Fruit fly (Drosophila melanogaster) whole organism, embryonic: ENCODE data around the gene Tlk.
A peak's percentile ranks its signal among the peaks of the same experiment; 100 is the strongest.

Experiments used
- Asciz ChIP-seq: fragments of 200-800 bp; sonication (Bioruptor generic); optimal IDR thresholded peaks from 2 replicates; lab custom pipeline; 2017; ENCODE audit warnings: missing biosample characterization, mild to moderate bottlenecking, missing genetic modification characterization, missing genetic modification reagents
- Bgb ChIP-seq: fragments of 200-800 bp; sonication (Bioruptor generic); IDR thresholded peaks from 2 replicates; pipeline ENCODE4 v1.3.6; 2022; ENCODE audit warnings: missing biosample characterization, missing genetic modification characterization; ENCODE audit not compliant: partially characterized antibody
- BtbVII ChIP-seq: fragments of 200-800 bp; sonication (Bioruptor generic); optimal IDR thresholded peaks from 3 replicates; lab custom pipeline; 2017; ENCODE audit warnings: missing biosample characterization, mild to moderate bottlenecking, missing genetic modification characterization
- CG10147 ChIP-seq: fragments of 200-800 bp; sonication (Bioruptor generic); optimal IDR thresholded peaks from 2 replicates; lab custom pipeline; 2019; ENCODE audit warnings: missing biosample characterization, mild to moderate bottlenecking, missing genetic modification characterization, moderate library complexity
- CG10274 ChIP-seq: fragments of 200-800 bp; sonication (Bioruptor generic); optimal IDR thresholded peaks from 3 replicates; lab custom pipeline; 2017; ENCODE audit warnings: missing biosample characterization, mild to moderate bottlenecking, missing genetic modification characterization
- CG10431 ChIP-seq: fragments of 200-800 bp; sonication (Bioruptor generic); optimal IDR thresholded peaks from 3 replicates; lab custom pipeline; 2018; ENCODE audit warnings: missing biosample characterization, mild to moderate bottlenecking, missing genetic modification characterization
- CG10959 ChIP-seq: fragments of 200-800 bp; sonication (Bioruptor generic); IDR thresholded peaks from 2 replicates; pipeline ENCODE4 v1.3.6; 2022; ENCODE audit warnings: missing biosample characterization, missing genetic modification characterization
- CG11456 ChIP-seq: fragments of 200-800 bp; sonication (Bioruptor generic); IDR thresholded peaks from 3 replicates; pipeline ENCODE4 v1.3.6; 2022; ENCODE audit warnings: missing biosample characterization, missing genetic modification characterization
- CG12104 ChIP-seq: fragments of 200-800 bp; sonication (Bioruptor generic); optimal IDR thresholded peaks from 3 replicates; lab custom pipeline; 2016; ENCODE audit warnings: missing biosample characterization, missing genetic modification characterization
- CG12155 ChIP-seq: fragments of 200-800 bp; sonication (Bioruptor generic); optimal IDR thresholded peaks from 3 replicates; lab custom pipeline; 2016; ENCODE audit warnings: missing biosample characterization, missing genetic modification characterization
- CG12391 ChIP-seq: fragments of 200-800 bp; sonication (Bioruptor generic); optimal IDR thresholded peaks from 3 replicates; lab custom pipeline; 2018; ENCODE audit warnings: missing biosample characterization, mild to moderate bottlenecking, missing genetic modification characterization, moderate library complexity
- CG13424 ChIP-seq: fragments of 200-800 bp; sonication (Bioruptor generic); optimal IDR thresholded peaks from 2 replicates; lab custom pipeline; 2019; ENCODE audit warnings: missing biosample characterization, mild to moderate bottlenecking, missing genetic modification characterization, moderate library complexity
- CG14441 ChIP-seq: fragments of 200-800 bp; sonication (Bioruptor generic); IDR thresholded peaks from 2 replicates; pipeline ENCODE4 v1.3.6; 2022; ENCODE audit warnings: missing biosample characterization, missing genetic modification characterization
- CG14710 ChIP-seq: fragments of 200-800 bp; sonication (Bioruptor generic); optimal IDR thresholded peaks from 3 replicates; lab custom pipeline; 2019; ENCODE audit warnings: missing biosample characterization, mild to moderate bottlenecking, missing genetic modification characterization, moderate library complexity
- CG15073 ChIP-seq: fragments of 200-800 bp; sonication (Bioruptor generic); optimal IDR thresholded peaks from 2 replicates; lab custom pipeline; 2016; ENCODE audit warnings: missing biosample characterization, missing genetic modification characterization
- CG17328 ChIP-seq: fragments of 200-800 bp; sonication (Bioruptor generic); IDR thresholded peaks from 2 replicates; pipeline ENCODE4 v1.3.6; 2022; ENCODE audit warnings: missing biosample characterization, missing genetic modification characterization
- CG1832 ChIP-seq: fragments of 200-800 bp; sonication (Bioruptor generic); optimal IDR thresholded peaks from 2 replicates; lab custom pipeline; 2017; ENCODE audit warnings: missing biosample characterization, mild to moderate bottlenecking, missing genetic modification characterization, inconsistent platforms
- CG18619 ChIP-seq: fragments of 200-800 bp; sonication (Bioruptor generic); optimal IDR thresholded peaks from 3 replicates; lab custom pipeline; 2017; ENCODE audit warnings: missing biosample characterization, mild to moderate bottlenecking, missing genetic modification characterization
- CG2712 ChIP-seq: fragments of 200-800 bp; optimal IDR thresholded peaks from 3 replicates; lab custom pipeline; 2019; ENCODE audit warnings: missing biosample characterization, mild to moderate bottlenecking, missing genetic modification characterization, moderate library complexity
- CG3281 ChIP-seq: fragments of 200-800 bp; sonication (Bioruptor generic); optimal IDR thresholded peaks from 3 replicates; lab custom pipeline; 2017; ENCODE audit warnings: missing biosample characterization, mild to moderate bottlenecking, missing genetic modification characterization
- CG3407 ChIP-seq: fragments of 200-800 bp; sonication (Bioruptor generic); optimal IDR thresholded peaks from 2 replicates; lab custom pipeline; 2018; ENCODE audit warnings: missing biosample characterization, mild to moderate bottlenecking, missing genetic modification characterization
- CG4360 ChIP-seq: fragments of 200-800 bp; sonication (Bioruptor generic); IDR thresholded peaks from 2 replicates; pipeline ENCODE4 v1.3.6; 2022; ENCODE audit warnings: missing biosample characterization, missing genetic modification characterization
- CTCF ChIP-seq: fragments of 200-800 bp; sonication (Bioruptor generic); optimal IDR thresholded peaks from 2 replicates; lab custom pipeline; 2017; ENCODE audit warnings: missing biosample characterization, mild to moderate bottlenecking, missing genetic modification characterization, moderate library complexity
- D19A ChIP-seq: fragments of 200-800 bp; optimal IDR thresholded peaks from 3 replicates; lab custom pipeline; 2019; ENCODE audit warnings: missing biosample characterization, mild to moderate bottlenecking, missing genetic modification characterization, moderate library complexity
- D19B ChIP-seq: fragments of 200-800 bp; sonication (Bioruptor generic); optimal IDR thresholded peaks from 2 replicates; lab custom pipeline; 2017; ENCODE audit warnings: missing biosample characterization, mild to moderate bottlenecking, missing genetic modification characterization
- Doc2 ChIP-seq: fragments of 200-800 bp; sonication (Bioruptor generic); IDR thresholded peaks from 2 replicates; pipeline ENCODE4 v1.3.6; 2022; ENCODE audit warnings: missing biosample characterization, missing genetic modification characterization
- ERR ChIP-seq: fragments of 200-800 bp; sonication (Bioruptor generic); optimal IDR thresholded peaks from 2 replicates; lab custom pipeline; 2016; ENCODE audit warnings: missing biosample characterization, missing genetic modification characterization
- Mad ChIP-seq: fragments of 200-800 bp; sonication (Bioruptor generic); optimal IDR thresholded peaks from 2 replicates; lab custom pipeline; 2016; ENCODE audit warnings: missing biosample characterization, missing genetic modification characterization
- Max ChIP-seq: fragments of 200-800 bp; sonication (Bioruptor generic); optimal IDR thresholded peaks from 2 replicates; lab custom pipeline; 2016; ENCODE audit warnings: missing biosample characterization, mild to moderate bottlenecking, missing genetic modification characterization
- Meics ChIP-seq: fragments of 200-800 bp; sonication (Bioruptor generic); optimal IDR thresholded peaks from 2 replicates; lab custom pipeline; 2017; ENCODE audit warnings: missing biosample characterization, mild to moderate bottlenecking, missing genetic modification characterization
- Mrtf ChIP-seq: fragments of 200-800 bp; sonication (Bioruptor generic); IDR thresholded peaks from 3 replicates; pipeline ENCODE4 v1.3.6; 2022; ENCODE audit warnings: missing biosample characterization, missing genetic modification characterization
- Nf-YB ChIP-seq: fragments of 200-800 bp; sonication (Bioruptor generic); optimal IDR thresholded peaks from 3 replicates; lab custom pipeline; 2019; ENCODE audit warnings: missing biosample characterization, mild to moderate bottlenecking, missing genetic modification characterization, moderate library complexity
- Ravus ChIP-seq: fragments of 200-800 bp; sonication (Bioruptor generic); IDR thresholded peaks from 2 replicates; pipeline ENCODE4 v1.3.6; 2022; ENCODE audit warnings: missing biosample characterization, missing genetic modification characterization
- TFAM ChIP-seq: fragments of 200-800 bp; sonication (Bioruptor generic); optimal IDR thresholded peaks from 2 replicates; lab custom pipeline; 2017; ENCODE audit warnings: missing biosample characterization, missing genetic modification characterization, inconsistent platforms
- Xrp1 ChIP-seq: fragments of 200-800 bp; sonication (Bioruptor generic); IDR thresholded peaks from 2 replicates; pipeline ENCODE4 v1.3.6; 2022; ENCODE audit warnings: missing biosample characterization, missing genetic modification characterization
- YL-1 ChIP-seq: fragments of 200-800 bp; sonication (Bioruptor generic); optimal IDR thresholded peaks from 3 replicates; lab custom pipeline; 2017; ENCODE audit warnings: missing biosample characterization, mild to moderate bottlenecking, missing genetic modification characterization
- ap ChIP-seq: fragments of 200-800 bp; sonication (Bioruptor generic); IDR thresholded peaks from 2 replicates; pipeline ENCODE4 v1.3.6; 2022; ENCODE audit warnings: missing biosample characterization, missing genetic modification characterization
- crp ChIP-seq, 2 experiments: fragments of 200-800 bp; sonication (Bioruptor generic); optimal IDR thresholded peaks; 2 replicates in 1 of 2; 3 replicates in 1 of 2; lab custom pipeline; 2017; ENCODE audit warnings: missing biosample characterization in 2 of 2, missing genetic modification characterization in 2 of 2, mild to moderate bottlenecking in 1 of 2, moderate library complexity in 1 of 2
- disco-r ChIP-seq: fragments of 200-800 bp; sonication (Bioruptor generic); optimal IDR thresholded peaks from 2 replicates; lab custom pipeline; 2016; ENCODE audit warnings: missing biosample characterization, missing genetic modification characterization
- emc ChIP-seq: fragments of 200-800 bp; sonication (Bioruptor generic); optimal IDR thresholded peaks from 2 replicates; lab custom pipeline; 2016; ENCODE audit warnings: missing biosample characterization, missing genetic modification characterization
- fd64A ChIP-seq: fragments of 200-800 bp; sonication (Bioruptor generic); optimal IDR thresholded peaks from 3 replicates; lab custom pipeline; 2018; ENCODE audit warnings: missing biosample characterization, mild to moderate bottlenecking, missing genetic modification characterization
- grn ChIP-seq: fragments of 200-800 bp; sonication (Bioruptor generic); optimal IDR thresholded peaks from 3 replicates; lab custom pipeline; 2017; ENCODE audit warnings: missing biosample characterization, missing genetic modification characterization
- gsb-n ChIP-seq: fragments of 200-800 bp; sonication (Bioruptor generic); optimal IDR thresholded peaks from 3 replicates; lab custom pipeline; 2018; ENCODE audit warnings: missing biosample characterization, mild to moderate bottlenecking, missing genetic modification characterization
- lbe ChIP-seq: fragments of 200-800 bp; sonication (Bioruptor generic); optimal IDR thresholded peaks from 2 replicates; lab custom pipeline; 2016; ENCODE audit warnings: missing biosample characterization, mild to moderate bottlenecking, missing genetic modification characterization
- maf-S ChIP-seq: fragments of 200-800 bp; sonication (Bioruptor generic); optimal IDR thresholded peaks from 2 replicates; lab custom pipeline; 2016; ENCODE audit warnings: missing biosample characterization, missing genetic modification characterization
- mirr ChIP-seq: fragments of 200-800 bp; sonication (Bioruptor generic); optimal IDR thresholded peaks from 3 replicates; lab custom pipeline; 2018; ENCODE audit warnings: missing biosample characterization, mild to moderate bottlenecking, missing genetic modification characterization
- nmo ChIP-seq: fragments of 200-800 bp; sonication (Bioruptor generic); optimal IDR thresholded peaks from 2 replicates; lab custom pipeline; 2018; ENCODE audit warnings: missing biosample characterization, mild to moderate bottlenecking, missing genetic modification characterization, moderate library complexity
- onecut ChIP-seq: fragments of 200-800 bp; sonication (Bioruptor generic); IDR thresholded peaks from 2 replicates; pipeline ENCODE4 v1.3.6; 2022; ENCODE audit warnings: missing biosample characterization, missing genetic modification characterization
- pita ChIP-seq: fragments of 200-800 bp; sonication (Bioruptor generic); optimal IDR thresholded peaks from 2 replicates; lab custom pipeline; 2017; ENCODE audit warnings: missing biosample characterization, mild to moderate bottlenecking, missing genetic modification characterization
- row ChIP-seq: fragments of 200-800 bp; sonication (Bioruptor generic); IDR thresholded peaks from 3 replicates; pipeline ENCODE4 v1.3.6; 2022; ENCODE audit warnings: missing biosample characterization, missing genetic modification characterization
- sob ChIP-seq: fragments of 200-800 bp; sonication (Bioruptor generic); IDR thresholded peaks from 2 replicates; pipeline ENCODE4 v1.3.6; 2022; ENCODE audit warnings: missing biosample characterization, missing genetic modification characterization
- z ChIP-seq: fragments of 200-800 bp; sonication (Bioruptor generic); IDR thresholded peaks from 3 replicates; pipeline ENCODE4 v1.3.6; 2022; ENCODE audit warnings: missing biosample characterization, missing genetic modification characterization
- zf30C ChIP-seq: fragments of 200-800 bp; sonication (Bioruptor generic); optimal IDR thresholded peaks from 3 replicates; lab custom pipeline; 2018; ENCODE audit warnings: missing biosample characterization, mild to moderate bottlenecking, missing genetic modification characterization

The Tlk gene

DNA sequence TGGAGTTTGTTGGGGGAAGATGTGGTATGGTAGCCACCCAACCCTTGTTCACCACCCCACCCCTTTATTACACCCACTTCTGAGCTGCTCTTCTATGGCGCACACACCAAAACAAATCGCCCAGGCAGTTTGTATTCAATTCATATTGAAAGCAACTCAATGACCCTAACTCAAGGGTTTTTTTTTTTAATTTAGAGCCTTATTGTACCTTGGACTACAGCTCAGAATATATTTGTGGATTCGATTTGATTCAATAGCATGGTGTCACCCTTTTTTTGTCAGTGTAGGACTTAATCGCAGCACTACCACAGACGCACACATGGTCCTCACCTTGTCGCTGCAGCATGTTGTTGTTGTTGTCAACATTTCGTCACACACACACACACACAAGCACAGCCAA, 2.4 kb downstream of the Tlk start (continued):
- TF ChIP-seq Mrtf (GFP tag; lab: Robert Waterston, UW), result no peak
- TF ChIP-seq CG1832 (GFP tag; lab: Kevin White, UChicago), result no peak
- TF ChIP-seq CG14441, result no peak
- TF ChIP-seq Ravus (GFP tag; lab: Robert Waterston, UW), result no peak
- peak; percentile 37; the same call in 1 of the 2 replicates for TF ChIP-seq CG17328 (GFP tag; lab: Robert Waterston, UW)
- TF ChIP-seq Max (GFP tag; lab: Kevin White, UChicago), result no peak
- no peak for TF ChIP-seq mirr (GFP tag; lab: Kevin White, UChicago)
- no peak for TF ChIP-seq D19A
- no peak for TF ChIP-seq D19B
- no peak for TF ChIP-seq CTCF (GFP tag; lab: Kevin White, UChicago)
- TF ChIP-seq CG3407 (GFP tag; lab: Kevin White, UChicago), result no peak
- no peak for TF ChIP-seq zf30C (GFP tag; lab: Kevin White, UChicago)
- no peak for TF ChIP-seq ap (GFP tag; lab: Robert Waterston, UW)
- no peak for TF ChIP-seq BtbVII (GFP tag; lab: Kevin White, UChicago)
- TF ChIP-seq CG12391 (tag; lab: Kevin White, UChicago), result peak; percentile 31
- TF ChIP-seq nmo (GFP tag; lab: Kevin White, UChicago), result peak; percentile 20
- TF ChIP-seq emc (GFP tag; lab: Kevin White, UChicago), result no peak
- no peak for TF ChIP-seq CG10147 (GFP tag; lab: Kevin White, UChicago)
- no peak for TF ChIP-seq CG10274 (GFP tag; lab: Kevin White, UChicago)
- TF ChIP-seq CG12104 (GFP tag; lab: Kevin White, UChicago), result peak; percentile 13
- TF ChIP-seq CG15073 (GFP tag; lab: Kevin White, UChicago), result no peak
- TF ChIP-seq CG2712 (tag; lab: Kevin White, UChicago), result peak; percentile 15
- TF ChIP-seq YL-1, result no peak
- TF ChIP-seq Asciz (GFP tag; lab: Kevin White, UChicago), result no peak
- no peak for TF ChIP-seq CG10431 (GFP tag; lab: Kevin White, UChicago)
- no peak for TF ChIP-seq Doc2 (GFP tag; lab: Robert Waterston, UW)
- TF ChIP-seq onecut (GFP tag; lab: Robert Waterston, UW), result no peak
- no peak for TF ChIP-seq Bgb (GFP tag; lab: Robert Waterston, UW)
- TF ChIP-seq Meics (GFP tag; lab: Kevin White, UChicago), result peak; percentile 16
- no peak for TF ChIP-seq Mad (GFP tag; lab: Kevin White, UChicago)
- no peak for TF ChIP-seq sob (GFP tag; lab: Robert Waterston, UW)
- TF ChIP-seq gsb-n (tag; lab: Kevin White, UChicago), result no peak
- no peak for TF ChIP-seq CG3281 (GFP tag; lab: Kevin White, UChicago)
- TF ChIP-seq CG13424 (tag; lab: Kevin White, UChicago), result peak; percentile 0
- TF ChIP-seq grn (GFP tag; lab: Kevin White, UChicago), result no peak
- no peak for TF ChIP-seq maf-S (GFP tag; lab: Kevin White, UChicago)
- TF ChIP-seq TFAM, result no peak
- no peak for TF ChIP-seq CG14710 (tag; lab: Kevin White, UChicago)
- TF ChIP-seq row (GFP tag; lab: Robert Waterston, UW), result peak; percentile 55
- no peak for TF ChIP-seq CG12155
- TF ChIP-seq z (GFP tag; lab: Robert Waterston, UW), result no peak
- TF ChIP-seq ERR (GFP tag; lab: Kevin White, UChicago), result no peak
- TF ChIP-seq Xrp1 (GFP tag; lab: Robert Waterston, UW), result peak; percentile 68
- TF ChIP-seq disco-r (GFP tag; lab: Kevin White, UChicago), result no peak
- no peak for TF ChIP-seq CG11456 (GFP tag; lab: Robert Waterston, UW)
- TF ChIP-seq CG4360 (GFP tag; lab: Robert Waterston, UW), result peak; percentile 56
- no peak for TF ChIP-seq lbe (GFP tag; lab: Kevin White, UChicago)
- no peak for TF ChIP-seq Nf-YB (GFP tag; lab: Kevin White, UChicago)
- TF ChIP-seq CG10959 (GFP tag; lab: Robert Waterston, UW), result no peak
- no peak for TF ChIP-seq pita (GFP tag; lab: Kevin White, UChicago)
- no peak for TF ChIP-seq fd64A (GFP tag; lab: Kevin White, UChicago)
- no peak for TF ChIP-seq crp (GFP tag; optimal IDR thresholded peaks at IDR 0.05; lab: Kevin White, UChicago)
- no peak for TF ChIP-seq CG18619
